Worm (Caenorhabditis elegans) whole organism, mixed stage, embryonic: Measurements from ENCODE around the gene C29G2.3.

Experiments used
- bed-3 ChIP-seq: fragments of 200-800 bp; sonication (Bioruptor generic); optimal IDR thresholded peaks from 3 replicates; lab custom pipeline; 2018; ENCODE audit warnings: mild to moderate bottlenecking, missing genetic modification characterization, moderate library complexity, missing compliant biosample characterization
- blmp-1 ChIP-seq: fragments of 150-350 bp; optimal IDR thresholded peaks from 2 replicates; lab custom pipeline; 2014; ENCODE audit warnings: missing biosample characterization, missing genetic modification characterization
- ceh-43 ChIP-seq: fragments of 200-800 bp; sonication (Bioruptor generic); optimal IDR thresholded peaks from 2 replicates; lab custom pipeline; 2018; ENCODE audit warnings: mild to moderate bottlenecking, missing genetic modification characterization, moderate library complexity, missing compliant biosample characterization
- elt-1 ChIP-seq: sonication (generic microtip); optimal IDR thresholded peaks from 2 replicates; lab custom pipeline; 2017; ENCODE audit warnings: missing genetic modification characterization, mild to moderate bottlenecking, missing compliant biosample characterization, antibody characterized with exemption, moderate library complexity, borderline replicate concordance; ENCODE audit not compliant: insufficient read depth
- flh-1 ChIP-seq: fragments of 200-800 bp; sonication (Bioruptor generic); optimal IDR thresholded peaks from 2 replicates; lab custom pipeline; 2018; ENCODE audit warnings: mild to moderate bottlenecking, missing genetic modification characterization, moderate library complexity, missing compliant biosample characterization
- lsy-2 ChIP-seq: fragments of 150-350 bp; optimal IDR thresholded peaks from 2 replicates; lab custom pipeline; 2014; ENCODE audit warnings: missing biosample characterization, missing genetic modification characterization
- mab-5 ChIP-seq: fragments of 150-350 bp; optimal IDR thresholded peaks from 2 replicates; lab custom pipeline; 2014; ENCODE audit warnings: missing biosample characterization, missing genetic modification characterization
- nhr-237 ChIP-seq: fragments of 150-350 bp; optimal IDR thresholded peaks from 2 replicates; lab custom pipeline; 2014; ENCODE audit warnings: missing biosample characterization, missing genetic modification characterization
- nhr-28 ChIP-seq: fragments of 150-350 bp; optimal IDR thresholded peaks from 2 replicates; lab custom pipeline; 2014; ENCODE audit warnings: missing biosample characterization, missing genetic modification characterization
- pha-4 ChIP-seq: fragments of 150-350 bp; optimal IDR thresholded peaks from 2 replicates; lab custom pipeline; 2018; ENCODE audit warnings: missing biosample characterization, missing genetic modification reagents, missing genetic modification characterization
- sptf-1 ChIP-seq: sonication (generic microtip); optimal IDR thresholded peaks from 2 replicates; lab custom pipeline; 2017; ENCODE audit warnings: mild to moderate bottlenecking, missing genetic modification characterization, moderate library complexity, missing compliant biosample characterization
- unc-39 ChIP-seq: fragments of 150-350 bp; optimal IDR thresholded peaks from 2 replicates; lab custom pipeline; 2014; ENCODE audit warnings: missing biosample characterization, missing genetic modification characterization
- unc-62 ChIP-seq: fragments of 150-350 bp; optimal IDR thresholded peaks from 2 replicates; lab custom pipeline; 2014; ENCODE audit warnings: missing biosample characterization, missing genetic modification reagents, missing genetic modification characterization

ce11 chrV:2577603-2578002 lies 3.1 kb upstream of the C29G2.3 start, which contains the start of gene srt-4:
- TF ChIP-seq sptf-1 (tag; lab: Kevin White, UChicago) (no peak), elt-1 (no peak), ceh-43 (no peak), nhr-237 (no peak), mab-5 (no peak), unc-62 (GFP tag; lab: Kevin White, UChicago) (no peak), bed-3 (GFP tag; lab: Kevin White, UChicago) (no peak), unc-39 (tag; lab: Kevin White, UChicago) (no peak), flh-1 (GFP tag; lab: Kevin White, UChicago) (no peak), lsy-2 (tag; lab: Kevin White, UChicago) (no peak), blmp-1 (tag; lab: Kevin White, UChicago) (no peak), nhr-28 (no peak), pha-4 (no peak)
